Fruit fly (Drosophila melanogaster) whole organism, wandering third instar larva: ENCODE measurements around the gene Gtpx.

Source experiments
- Abd-B ChIP-seq: fragments of >200 bp; optimal IDR thresholded peaks from 2 replicates; lab custom pipeline; 2017; ENCODE audit warnings: missing biosample characterization, missing genetic modification characterization
- CG32264 ChIP-seq: fragments of 200-800 bp; sonication (Bioruptor generic); optimal IDR thresholded peaks from 2 replicates; lab custom pipeline; 2016; ENCODE audit warnings: missing biosample characterization, missing genetic modification characterization
- CG9705 ChIP-seq: fragments of 200-800 bp; sonication (Bioruptor generic); optimal IDR thresholded peaks from 2 replicates; lab custom pipeline; 2018; ENCODE audit warnings: missing biosample characterization, mild to moderate bottlenecking, missing genetic modification characterization
- Dfd ChIP-seq: fragments of >200 bp; optimal IDR thresholded peaks from 2 replicates; lab custom pipeline; 2017; ENCODE audit warnings: missing biosample characterization, missing genetic modification characterization
- Dif ChIP-seq: fragments of 200-275, 200-300 bp; sonication (Bioruptor generic); optimal IDR thresholded peaks from 2 replicates; lab custom pipeline; 2018; ENCODE audit warnings: missing biosample characterization, missing genetic modification characterization; ENCODE audit not compliant: partially characterized antibody
- GATAd ChIP-seq: sonication (Bioruptor generic); optimal IDR thresholded peaks from 2 replicates; lab custom pipeline; 2016; ENCODE audit warnings: missing biosample characterization, missing genetic modification characterization
- HLH106 ChIP-seq: fragments of 200-800 bp; optimal IDR thresholded peaks from 3 replicates; lab custom pipeline; 2019; ENCODE audit warnings: missing biosample characterization, mild to moderate bottlenecking, missing genetic modification characterization, moderate library complexity
- Hnf4 ChIP-seq: fragments of 200-800 bp; sonication (Bioruptor generic); optimal IDR thresholded peaks from 2 replicates; lab custom pipeline; 2016; ENCODE audit warnings: missing biosample characterization, mild to moderate bottlenecking, missing genetic modification characterization
- Hr78 ChIP-seq: fragments of >200 bp; optimal IDR thresholded peaks from 2 replicates; lab custom pipeline; 2017; ENCODE audit warnings: missing biosample characterization, missing genetic modification characterization
- Hr83 ChIP-seq: fragments of 200-300 bp; sonication (Bioruptor generic); optimal IDR thresholded peaks from 2 replicates; lab custom pipeline; 2016; ENCODE audit warnings: missing biosample characterization, mild to moderate bottlenecking, missing genetic modification characterization, moderate library complexity; ENCODE audit not compliant: poor library complexity, severe bottlenecking
- Jra ChIP-seq: sonication (Bioruptor generic); optimal IDR thresholded peaks from 2 replicates; lab custom pipeline; 2016; ENCODE audit warnings: missing biosample characterization, missing genetic modification characterization
- Mio ChIP-seq: sonication (Bioruptor generic); optimal IDR thresholded peaks from 2 replicates; lab custom pipeline; 2016; ENCODE audit warnings: missing biosample characterization, missing genetic modification characterization
- Myc ChIP-seq: fragments of >200 bp; optimal IDR thresholded peaks from 2 replicates; lab custom pipeline; 2017
- N ChIP-seq: fragments of >200 bp; optimal IDR thresholded peaks from 2 replicates; lab custom pipeline; 2018; ENCODE audit warnings: missing biosample characterization, missing external identifiers, missing genetic modification characterization
- OdsH ChIP-seq: fragments of 200-800 bp; sonication (Bioruptor generic); optimal IDR thresholded peaks from 2 replicates; lab custom pipeline; 2016; ENCODE audit warnings: missing biosample characterization, mild to moderate bottlenecking, missing genetic modification characterization
- Rel ChIP-seq, 2 experiments: fragments of 200-800 bp; sonication (Bioruptor generic) in 1 of 2; optimal IDR thresholded peaks; 2 replicates in 1 of 2; 3 replicates in 1 of 2; lab custom pipeline; 2016 to 2019; ENCODE audit warnings: mild to moderate bottlenecking in 2 of 2, missing biosample characterization in 2 of 2, missing genetic modification characterization in 2 of 2, moderate library complexity in 1 of 2
- Sp1 ChIP-seq: fragments of 200-800 bp; sonication (Bioruptor generic); optimal IDR thresholded peaks from 3 replicates; lab custom pipeline; 2019; ENCODE audit warnings: missing biosample characterization, mild to moderate bottlenecking, missing genetic modification characterization, moderate library complexity
- Vsx2 ChIP-seq: fragments of 200-300, 225-300 bp; sonication (Bioruptor generic); optimal IDR thresholded peaks from 2 replicates; lab custom pipeline; 2018; ENCODE audit warnings: missing biosample characterization, missing genetic modification characterization; ENCODE audit not compliant: partially characterized antibody
- br ChIP-seq: fragments of 200-800 bp; sonication (Bioruptor generic); optimal IDR thresholded peaks from 2 replicates; lab custom pipeline; 2016; ENCODE audit warnings: missing biosample characterization, missing genetic modification characterization
- brk ChIP-seq: fragments of 200-800 bp; sonication (Bioruptor generic); optimal IDR thresholded peaks from 2 replicates; lab custom pipeline; 2016; ENCODE audit warnings: missing biosample characterization, mild to moderate bottlenecking, missing genetic modification characterization
- dl ChIP-seq, 2 experiments: fragments of 175-275, 200-275 bp in 1 of 2; fragments of 200-275 bp in 1 of 2; sonication (Bioruptor generic); optimal IDR thresholded peaks; lab custom pipeline; 2018; ENCODE audit warnings: mild to moderate bottlenecking in 2 of 2, missing biosample characterization in 2 of 2, missing genetic modification characterization in 2 of 2, moderate library complexity in 2 of 2; ENCODE audit not compliant: partially characterized antibody in 2 of 2, insufficient read depth in 1 of 2
- dmrt93B ChIP-seq: fragments of 200-800 bp; sonication (Bioruptor generic); optimal IDR thresholded peaks from 2 replicates; lab custom pipeline; 2018; ENCODE audit warnings: missing biosample characterization, mild to moderate bottlenecking, missing genetic modification characterization
- dsf ChIP-seq: sonication (Bioruptor generic); optimal IDR thresholded peaks from 2 replicates; lab custom pipeline; 2016; ENCODE audit warnings: missing biosample characterization, missing genetic modification characterization, borderline replicate concordance
- ey ChIP-seq: fragments of 200-800 bp; sonication (Bioruptor generic); optimal IDR thresholded peaks from 2 replicates; lab custom pipeline; 2016; ENCODE audit warnings: missing biosample characterization, missing genetic modification characterization
- foxo ChIP-seq, 2 experiments: fragments of 200-800 bp; sonication (Bioruptor generic); optimal IDR thresholded peaks; 2 replicates in 1 of 2; 3 replicates in 1 of 2; lab custom pipeline; 2016 to 2017; ENCODE audit warnings: missing biosample characterization in 2 of 2, missing genetic modification characterization in 2 of 2
- fru ChIP-seq: fragments of 200-800 bp; sonication (Bioruptor generic); optimal IDR thresholded peaks from 3 replicates; lab custom pipeline; 2016; ENCODE audit warnings: missing biosample characterization, mild to moderate bottlenecking, missing genetic modification characterization
- jim ChIP-seq: fragments of 175-275, 200-325 bp; sonication (Bioruptor generic); optimal IDR thresholded peaks from 2 replicates; lab custom pipeline; 2016; ENCODE audit warnings: missing biosample characterization, mild to moderate bottlenecking, missing genetic modification characterization
- lola ChIP-seq: fragments of >200 bp; optimal IDR thresholded peaks from 2 replicates; lab custom pipeline; 2017; ENCODE audit warnings: missing biosample characterization, missing genetic modification characterization
- rgr ChIP-seq: fragments of 200-800 bp; sonication (Bioruptor generic); optimal IDR thresholded peaks from 3 replicates; lab custom pipeline; 2016; ENCODE audit warnings: missing biosample characterization, mild to moderate bottlenecking, missing genetic modification characterization
- sage ChIP-seq: fragments of 200-800 bp; sonication (Bioruptor generic); optimal IDR thresholded peaks from 2 replicates; lab custom pipeline; 2016; ENCODE audit warnings: missing biosample characterization, mild to moderate bottlenecking, missing genetic modification characterization
- sv ChIP-seq: fragments of 200-800 bp; sonication (Bioruptor generic); optimal IDR thresholded peaks from 3 replicates; lab custom pipeline; 2016; ENCODE audit warnings: missing biosample characterization, missing genetic modification characterization
- tai ChIP-seq: sonication (Bioruptor generic); optimal IDR thresholded peaks from 2 replicates; lab custom pipeline; 2016; ENCODE audit warnings: missing biosample characterization, missing genetic modification characterization
- usp ChIP-seq: fragments of >200 bp; optimal IDR thresholded peaks from 2 replicates; lab custom pipeline; 2017; ENCODE audit warnings: missing biosample characterization, missing genetic modification characterization
- woc ChIP-seq: sonication (Bioruptor generic); optimal IDR thresholded peaks from 2 replicates; lab custom pipeline; 2016; ENCODE audit warnings: missing biosample characterization, mild to moderate bottlenecking, missing genetic modification characterization

The Gtpx gene

dm6 chr3L:3319992-3320732, 5.9 kb upstream of the Gtpx start:
- TF ChIP-seq br (GFP tag; lab: Kevin White, UChicago) (peak; percentile 28), Jra (peak; percentile 1), Abd-B (GFP tag; lab: Kevin White, UChicago) (no peak), foxo (GFP tag; optimal IDR thresholded peaks at IDR 0.05; lab: Kevin White, UChicago) (peak in 1 of 2 experiments; percentile 5), OdsH (GFP tag; lab: Kevin White, UChicago) (no peak), Rel (GFP tag; optimal IDR thresholded peaks at IDR 0.05; lab: Kevin White, UChicago) (no peak), Rel (tag; optimal IDR thresholded peaks at IDR 0.05; lab: Kevin White, UChicago) (peak; percentile 87), lola (GFP tag; lab: Kevin White, UChicago) (no peak), Sp1 (GFP tag; lab: Kevin White, UChicago) (peak; percentile 1), rgr (peak; percentile 29), sv (GFP tag; lab: Kevin White, UChicago) (no peak), Mio (GFP tag; lab: Kevin White, UChicago) (no peak)

- no peak for TF ChIP-seq lola (GFP tag; lab: Kevin White, UChicago)
- TF ChIP-seq Hnf4 = no peak
- TF ChIP-seq, all 38 proteins: peak for 0
Measured at dm6 chr3L:3325597-3325924, 504 bp upstream of the Gtpx start.

dm6 chr3L:3328771-3329170, 2.7 kb downstream of the Gtpx start, which contains the start of gene Strip:
Gene Strip, minus strand, starts transcription at chr3L:3328871.
- TF ChIP-seq sv (GFP tag; lab: Kevin White, UChicago) (no peak), woc (GFP tag; lab: Kevin White, UChicago) (no peak), Hr83 (GFP tag; lab: Kevin White, UChicago) (no peak), CG9705 (no peak), HLH106 (tag; lab: Kevin White, UChicago) (no peak), Mio (GFP tag; lab: Kevin White, UChicago) (no peak), lola (GFP tag; lab: Kevin White, UChicago) (no peak), Sp1 (GFP tag; lab: Kevin White, UChicago) (no peak), GATAd (GFP tag; lab: Kevin White, UChicago) (no peak), usp (GFP tag; lab: Kevin White, UChicago) (no peak), jim (no peak), rgr (no peak), Myc (no peak), CG32264 (GFP tag; lab: Kevin White, UChicago) (no peak), Hr78 (GFP tag; lab: Kevin White, UChicago) (no peak)

dm6 chr3L:3329763-3330162, 3.7 kb downstream of the Gtpx start, which contains the start of gene CG14961:
Gene CG14961, plus strand, starts transcription at chr3L:3330063.
- TF ChIP-seq fru (GFP tag; lab: Kevin White, UChicago) (no peak), CG9705 (no peak), HLH106 (tag; lab: Kevin White, UChicago) (no peak)

- peak; percentile 96 for TF ChIP-seq Dif (GFP tag; lab: Kevin White, UChicago)
- TF ChIP-seq Myc = no peak
- peak in 1 of 2 experiments; percentile 32 for TF ChIP-seq foxo (GFP tag; optimal IDR thresholded peaks at IDR 0.05; lab: Kevin White, UChicago)
- peak; percentile 99 for TF ChIP-seq Vsx2 (GFP tag; lab: Kevin White, UChicago)
- TF ChIP-seq Jra = no peak
- TF ChIP-seq Hr83 (GFP tag; lab: Kevin White, UChicago) = peak; percentile 3
- TF ChIP-seq dl (GFP tag; optimal IDR thresholded peaks at IDR 0.05; lab: Kevin White, UChicago; ENCODE audit: insufficient read depth in 1 of 2, partially characterized antibody in 2 of 2) = peak; percentile 57 to 68
- TF ChIP-seq, all 38 proteins: peak for 5
Measured at dm6 chr3L:3334784-3335183, 8.7 kb downstream of the Gtpx start, which contains the start of gene CG14969. Gene CG14969, minus strand, starts transcription at chr3L:3334978.

dm6 chr3L:3335688-3336087, 9.6 kb downstream of the Gtpx start, which contains the start of gene Drsl1:
Gene Drsl1, minus strand, starts transcription at chr3L:3335788.
- TF ChIP-seq N (GFP tag; lab: Kevin White, UChicago) (no peak), br (GFP tag; lab: Kevin White, UChicago) (no peak), Vsx2 (GFP tag; lab: Kevin White, UChicago) (no peak), tai (GFP tag; lab: Kevin White, UChicago) (no peak), rgr (no peak), OdsH (GFP tag; lab: Kevin White, UChicago) (no peak), dmrt93B (GFP tag; lab: Kevin White, UChicago) (no peak), Hr83 (GFP tag; lab: Kevin White, UChicago) (no peak), fru (GFP tag; lab: Kevin White, UChicago) (no peak), woc (GFP tag; lab: Kevin White, UChicago) (no peak), Myc (no peak), brk (GFP tag; lab: Kevin White, UChicago) (no peak), dsf (GFP tag; lab: Kevin White, UChicago) (no peak), Abd-B (GFP tag; lab: Kevin White, UChicago) (no peak), Mio (GFP tag; lab: Kevin White, UChicago) (no peak), sage (GFP tag; lab: Kevin White, UChicago) (no peak), ey (GFP tag; lab: Kevin White, UChicago) (no peak), Dfd (GFP tag; lab: Kevin White, UChicago) (no peak)
